3 fruit fly cellular contexts compared by ENCODE assay signal in genomic region chr3R:29069208-29070072, dm6.
A peak's percentile ranks its signal among the peaks of the same experiment; 100 is the strongest.
TF ChIP-seq lines count a peak whose summit lies in the region.

No protein-coding gene starts in this region.

- TF ChIP-seq CTCF in whole organism, embryonic (GFP tag; optimal IDR thresholded peaks at IDR 0.05; lab: Kevin White, UChicago) = no peak

TF ChIP-seq in whole organism, embryonic, 481 proteins besides CTCF, POLR2A, EP300 and RAD21 (continues in another document):
- peak; percentile 94 for TF ChIP-seq Kr (GFP tag; optimal IDR thresholded peaks at IDR 0.05; lab: Kevin White, UChicago)
- no peak for TF ChIP-seq hkb (optimal IDR thresholded peaks at IDR 0.05; lab: Kevin White, UChicago)
- no peak for TF ChIP-seq hkb (GFP tag; IDR thresholded peaks at IDR 0.05; lab: Robert Waterston, UW)
- TF ChIP-seq Six4 (GFP tag; optimal IDR thresholded peaks at IDR 0.05; lab: Kevin White, UChicago) = no peak
- no peak for TF ChIP-seq so (GFP tag; IDR thresholded peaks at IDR 0.05; lab: Robert Waterston, UW)
- no peak for TF ChIP-seq CG30403 (GFP tag; optimal IDR thresholded peaks at IDR 0.05; lab: Kevin White, UChicago)
- TF ChIP-seq sisA (GFP tag; IDR thresholded peaks at IDR 0.05; lab: Robert Waterston, UW) = no peak
- TF ChIP-seq insv (GFP tag; optimal IDR thresholded peaks at IDR 0.05; lab: Kevin White, UChicago) = peak in 1 of 2 experiments; percentile 6
- no peak for TF ChIP-seq croc (GFP tag; conservative IDR thresholded peaks at IDR 0.05; lab: Robert Waterston, UW)
- no peak for TF ChIP-seq Camta (GFP tag; optimal IDR thresholded peaks at IDR 0.05; lab: Kevin White, UChicago)
- TF ChIP-seq MESR4 (GFP tag; optimal IDR thresholded peaks at IDR 0.05; lab: Kevin White, UChicago) = no peak
- TF ChIP-seq CG15011 (GFP tag; optimal IDR thresholded peaks at IDR 0.05; lab: Kevin White, UChicago) = no peak
- peak; percentile 20 for TF ChIP-seq D19A (tag; optimal IDR thresholded peaks at IDR 0.05; lab: Kevin White, UChicago)
- no peak for TF ChIP-seq ash1 (GFP tag; optimal IDR thresholded peaks at IDR 0.05; lab: Kevin White, UChicago)
- TF ChIP-seq CG1602 (GFP tag; optimal IDR thresholded peaks at IDR 0.05; lab: Kevin White, UChicago) = no peak
- TF ChIP-seq mam (GFP tag; optimal IDR thresholded peaks at IDR 0.05; lab: Kevin White, UChicago) = no peak
- no peak for TF ChIP-seq Blimp-1 (GFP tag; optimal IDR thresholded peaks at IDR 0.05; lab: Kevin White, UChicago)
- TF ChIP-seq Optix (GFP tag; IDR thresholded peaks at IDR 0.05; lab: Robert Waterston, UW) = 0 out of 3 replicates have a peak, but pooled peaks have one; percentile 21
- TF ChIP-seq Dip2 (GFP tag; IDR thresholded peaks at IDR 0.05; lab: Robert Waterston, UW) = no peak
- TF ChIP-seq Dad (GFP tag; optimal IDR thresholded peaks at IDR 0.05; lab: Kevin White, UChicago) = no peak
- TF ChIP-seq CG2678 (tag; optimal IDR thresholded peaks at IDR 0.05; lab: Kevin White, UChicago) = no peak
- no peak for TF ChIP-seq lov (optimal IDR thresholded peaks at IDR 0.05; lab: Kevin White, UChicago)
- no peak for TF ChIP-seq lov (GFP tag; IDR thresholded peaks at IDR 0.05; lab: Robert Waterston, UW)
- no peak for TF ChIP-seq gro (GFP tag; optimal IDR thresholded peaks at IDR 0.05; lab: Kevin White, UChicago)
- no peak for TF ChIP-seq p53 (GFP tag; optimal IDR thresholded peaks at IDR 0.05; lab: Kevin White, UChicago)
- peak; percentile 5 for TF ChIP-seq Deaf1 (tag; optimal IDR thresholded peaks at IDR 0.05; lab: Kevin White, UChicago)
- no peak for TF ChIP-seq Doc2 (GFP tag; IDR thresholded peaks at IDR 0.05; lab: Robert Waterston, UW)
- no peak for TF ChIP-seq onecut (GFP tag; IDR thresholded peaks at IDR 0.05; lab: Robert Waterston, UW)
- TF ChIP-seq CG17385 (GFP tag; optimal IDR thresholded peaks at IDR 0.05; lab: Kevin White, UChicago) = peak; percentile 11
- 0 out of 2 replicates have a peak, but pooled peaks have one; percentile 11 for TF ChIP-seq bbx (GFP tag; IDR thresholded peaks at IDR 0.05; lab: Robert Waterston, UW; ENCODE audit: partially characterized antibody)
- TF ChIP-seq abd-A (tag; optimal IDR thresholded peaks at IDR 0.05; lab: Kevin White, UChicago) = peak; percentile 75

TF ChIP-seq in whole organism, prepupa, 60 proteins besides CTCF, POLR2A, EP300 and RAD21:
- TF ChIP-seq CG6854 (GFP tag; optimal IDR thresholded peaks at IDR 0.05; lab: Kevin White, UChicago) = peak; percentile 17
- no peak for TF ChIP-seq vri (GFP tag; optimal IDR thresholded peaks at IDR 0.05; lab: Kevin White, UChicago)
- TF ChIP-seq Eip78C (GFP tag; lab: Kevin White, UChicago) = peak; percentile 30
- peak; percentile 47 for TF ChIP-seq svp (GFP tag; lab: Kevin White, UChicago)
- TF ChIP-seq eg (GFP tag; IDR thresholded peaks at IDR 0.05; lab: Robert Waterston, UW) = 0 out of 3 replicates have a peak, but pooled peaks have one; percentile 0

TF ChIP-seq in whole organism, wandering third instar larva, 38 proteins besides CTCF, POLR2A, EP300 and RAD21:
- TF ChIP-seq fru (GFP tag; optimal IDR thresholded peaks at IDR 0.05; lab: Kevin White, UChicago) = peak; percentile 2
- TF ChIP-seq GATAd (GFP tag; optimal IDR thresholded peaks at IDR 0.05; lab: Kevin White, UChicago) = no peak
- TF ChIP-seq h (GFP tag; optimal IDR thresholded peaks at IDR 0.05; lab: Kevin White, UChicago) = no peak
- TF ChIP-seq psq (GFP tag; optimal IDR thresholded peaks at IDR 0.05; lab: Kevin White, UChicago) = peak; percentile 60

Comparison
In these comparisons a context has a peak if more than half of its experiments do, and no peak if none do; other contexts are left out.
1. Of the 7 proteins assayed by ChIP-seq in both whole organism, embryonic and whole organism, prepupa: peak only in whole organism, embryonic: none; only in whole organism, prepupa: CG6854; in both: none; in neither: 6.